Fruit fly (Drosophila melanogaster) whole organism, prepupa: ENCODE measurements around the gene ScsbetaA.

Source experiments
- CG10669 ChIP-seq: fragments of 200-800 bp; sonication (Bioruptor generic); optimal IDR thresholded peaks from 3 replicates; lab custom pipeline; 2018; ENCODE audit warnings: missing biosample characterization, mild to moderate bottlenecking, missing genetic modification characterization, moderate library complexity
- CG11294 ChIP-seq: fragments of 200-800 bp; sonication (Bioruptor generic); IDR thresholded peaks from 2 replicates; pipeline ENCODE4 v1.3.6; 2022; ENCODE audit warnings: missing biosample characterization, missing genetic modification characterization
- CG15336 ChIP-seq: fragments of 200-800 bp; sonication (Bioruptor generic); IDR thresholded peaks from 2 replicates; pipeline ENCODE4 v1.3.6; 2022; ENCODE audit warnings: missing biosample characterization, missing genetic modification characterization
- CG1621 ChIP-seq: fragments of 200-800 bp; sonication (Bioruptor generic); optimal IDR thresholded peaks from 3 replicates; lab custom pipeline; 2018; ENCODE audit warnings: missing biosample characterization, mild to moderate bottlenecking, missing genetic modification characterization
- CG16779 ChIP-seq: fragments of 200-800 bp; sonication (Bioruptor generic); optimal IDR thresholded peaks from 3 replicates; lab custom pipeline; 2017; ENCODE audit warnings: missing biosample characterization, mild to moderate bottlenecking, missing genetic modification characterization
- CG3032 ChIP-seq: fragments of 200-800 bp; optimal IDR thresholded peaks from 2 replicates; lab custom pipeline; 2019; ENCODE audit warnings: missing biosample characterization, mild to moderate bottlenecking, missing genetic modification characterization, moderate library complexity
- CG31627 ChIP-seq: fragments of 200-800 bp; sonication (Bioruptor generic); optimal IDR thresholded peaks from 3 replicates; lab custom pipeline; 2016; ENCODE audit warnings: missing biosample characterization, missing genetic modification characterization
- CG34406 ChIP-seq: fragments of 200-800 bp; sonication (Bioruptor generic); optimal IDR thresholded peaks from 3 replicates; lab custom pipeline; 2016; ENCODE audit warnings: missing biosample characterization, missing genetic modification characterization
- CG3919 ChIP-seq: fragments of 200-800 bp; sonication (Bioruptor generic); optimal IDR thresholded peaks from 3 replicates; lab custom pipeline; 2016; ENCODE audit warnings: missing biosample characterization, missing genetic modification characterization
- CG6163 ChIP-seq: fragments of 200-800 bp; sonication (Bioruptor generic); IDR thresholded peaks from 3 replicates; pipeline ENCODE4 v1.3.6; 2022; ENCODE audit warnings: missing biosample characterization, missing genetic modification characterization
- CG6276 ChIP-seq: fragments of 200-800 bp; sonication (Bioruptor generic); optimal IDR thresholded peaks from 2 replicates; lab custom pipeline; 2017; ENCODE audit warnings: missing biosample characterization, mild to moderate bottlenecking, missing genetic modification characterization
- CG6792 ChIP-seq: fragments of 200-800 bp; sonication (Bioruptor generic); optimal IDR thresholded peaks from 3 replicates; lab custom pipeline; 2016; ENCODE audit warnings: missing biosample characterization, missing genetic modification characterization
- CG6808 ChIP-seq: fragments of 200-800 bp; sonication (Bioruptor generic); optimal IDR thresholded peaks from 3 replicates; lab custom pipeline; 2017; ENCODE audit warnings: missing biosample characterization, missing genetic modification characterization, mild to moderate bottlenecking, moderate library complexity, missing genetic modification reagents
- CG7368 ChIP-seq: fragments of 200-800 bp; sonication (Bioruptor generic); optimal IDR thresholded peaks from 3 replicates; lab custom pipeline; 2016; ENCODE audit warnings: missing biosample characterization, missing genetic modification characterization
- CG8119 ChIP-seq: fragments of 200-800 bp; sonication (Bioruptor generic); IDR thresholded peaks from 3 replicates; pipeline ENCODE4 v1.3.6; 2022; ENCODE audit warnings: missing biosample characterization, missing genetic modification characterization
- CG8319 ChIP-seq: fragments of 200-800 bp; sonication (Bioruptor generic); optimal IDR thresholded peaks from 3 replicates; lab custom pipeline; 2016; ENCODE audit warnings: missing biosample characterization, missing genetic modification characterization
- CG9139 ChIP-seq: fragments of 200-800 bp; sonication (Bioruptor generic); optimal IDR thresholded peaks from 3 replicates; lab custom pipeline; 2017; ENCODE audit warnings: missing biosample characterization, mild to moderate bottlenecking, missing genetic modification characterization
- Eip75B ChIP-seq: fragments of 200-800 bp; sonication (Bioruptor generic); optimal IDR thresholded peaks from 3 replicates; lab custom pipeline; 2016; ENCODE audit warnings: missing biosample characterization, missing genetic modification characterization
- Eip78C ChIP-seq: fragments of 200-800 bp; sonication (Bioruptor generic); peaks from one replicate; lab custom pipeline; 2016; ENCODE audit warnings: missing biosample characterization, missing genetic modification characterization
- Eip93F ChIP-seq: fragments of 200-800 bp; sonication (Bioruptor generic); optimal IDR thresholded peaks from 2 replicates; lab custom pipeline; 2016; ENCODE audit warnings: missing biosample characterization, mild to moderate bottlenecking, missing genetic modification characterization
- Ets96B ChIP-seq: fragments of 200-800 bp; optimal IDR thresholded peaks from 2 replicates; lab custom pipeline; 2019; ENCODE audit warnings: missing biosample characterization, mild to moderate bottlenecking, missing genetic modification characterization, moderate library complexity
- Gug ChIP-seq: fragments of 200-800 bp; sonication (Bioruptor generic); IDR thresholded peaks from 2 replicates; pipeline ENCODE4 v1.3.6; 2022; ENCODE audit warnings: missing biosample characterization, missing genetic modification characterization
- Hr39 ChIP-seq: fragments of 200-800 bp; sonication (Bioruptor generic); optimal IDR thresholded peaks from 2 replicates; lab custom pipeline; 2016; ENCODE audit warnings: missing biosample characterization, missing genetic modification characterization
- Hr4 ChIP-seq: fragments of 200-800 bp; sonication (Bioruptor generic); optimal IDR thresholded peaks from 3 replicates; lab custom pipeline; 2016; ENCODE audit warnings: missing biosample characterization, missing genetic modification characterization
- Lpt ChIP-seq: fragments of 200-800 bp; sonication (Bioruptor generic); optimal IDR thresholded peaks from 3 replicates; lab custom pipeline; 2016; ENCODE audit warnings: missing biosample characterization, missing genetic modification characterization
- Met ChIP-seq: fragments of 200-800 bp; sonication (Bioruptor generic); optimal IDR thresholded peaks from 3 replicates; lab custom pipeline; 2016; ENCODE audit warnings: missing biosample characterization, missing genetic modification characterization
- OdsH ChIP-seq: fragments of 200-800 bp; sonication (Bioruptor generic); optimal IDR thresholded peaks from 3 replicates; lab custom pipeline; 2016; ENCODE audit warnings: missing biosample characterization, missing genetic modification characterization
- Smox ChIP-seq: fragments of 200-800 bp; sonication (Bioruptor generic); optimal IDR thresholded peaks from 3 replicates; lab custom pipeline; 2016; ENCODE audit warnings: missing biosample characterization, missing genetic modification characterization
- Sox14 ChIP-seq: fragments of 200-800 bp; sonication (Bioruptor generic); optimal IDR thresholded peaks from 3 replicates; lab custom pipeline; 2016; ENCODE audit warnings: missing biosample characterization, missing genetic modification characterization
- Sox15 ChIP-seq: fragments of 200-800 bp; sonication (Bioruptor generic); optimal IDR thresholded peaks from 3 replicates; lab custom pipeline; 2016; ENCODE audit warnings: missing biosample characterization, missing genetic modification characterization
- achi ChIP-seq: fragments of 200-800 bp; sonication (Bioruptor generic); optimal IDR thresholded peaks from 3 replicates; lab custom pipeline; 2016; ENCODE audit warnings: missing biosample characterization, missing genetic modification characterization
- acj6 ChIP-seq: fragments of 200-800 bp; sonication (Bioruptor generic); optimal IDR thresholded peaks from 3 replicates; lab custom pipeline; 2016; ENCODE audit warnings: missing biosample characterization, missing genetic modification characterization
- cyc ChIP-seq: fragments of 200-800 bp; sonication (Bioruptor generic); optimal IDR thresholded peaks from 3 replicates; lab custom pipeline; 2016; ENCODE audit warnings: missing biosample characterization, missing genetic modification characterization
- dsx ChIP-seq: fragments of 200-800 bp; optimal IDR thresholded peaks from 3 replicates; lab custom pipeline; 2019; ENCODE audit warnings: missing biosample characterization, mild to moderate bottlenecking, missing genetic modification characterization, moderate library complexity; ENCODE audit not compliant: poor library complexity, severe bottlenecking
- eg ChIP-seq: fragments of 200-800 bp; sonication (Bioruptor generic); IDR thresholded peaks from 3 replicates; pipeline ENCODE4 v1.3.6; 2022; ENCODE audit warnings: missing biosample characterization, missing genetic modification characterization
- esn ChIP-seq: fragments of 200-800 bp; sonication (Bioruptor generic); optimal IDR thresholded peaks from 2 replicates; lab custom pipeline; 2016; ENCODE audit warnings: missing biosample characterization, mild to moderate bottlenecking, missing genetic modification characterization, moderate library complexity
- lz ChIP-seq: fragments of 200-800 bp; sonication (Bioruptor generic); optimal IDR thresholded peaks from 3 replicates; lab custom pipeline; 2016; ENCODE audit warnings: missing biosample characterization, missing genetic modification characterization
- net ChIP-seq: fragments of 200-800 bp; sonication (Bioruptor generic); optimal IDR thresholded peaks from 3 replicates; lab custom pipeline; 2016; ENCODE audit warnings: missing biosample characterization, missing genetic modification characterization
- pdm3 ChIP-seq: fragments of 200-800 bp; sonication (Bioruptor generic); optimal IDR thresholded peaks from 3 replicates; lab custom pipeline; 2016; ENCODE audit warnings: missing biosample characterization, missing genetic modification characterization
- salr ChIP-seq, 2 experiments: fragments of 200-800 bp; sonication (Bioruptor generic); optimal IDR thresholded peaks; 3 replicates each; lab custom pipeline; 2016 to 2018; ENCODE audit warnings: missing biosample characterization in 2 of 2, missing genetic modification characterization in 2 of 2, mild to moderate bottlenecking in 1 of 2
- svp ChIP-seq: fragments of 200-800 bp; sonication (Bioruptor generic); peaks from one replicate; lab custom pipeline; 2016; ENCODE audit warnings: missing biosample characterization, missing genetic modification characterization
- topi ChIP-seq: fragments of 200-800 bp; sonication (Bioruptor generic); optimal IDR thresholded peaks from 3 replicates; lab custom pipeline; 2016; ENCODE audit warnings: missing biosample characterization, missing genetic modification characterization
- vri ChIP-seq: fragments of 200-800 bp; sonication (Bioruptor generic); optimal IDR thresholded peaks from 3 replicates; lab custom pipeline; 2016; ENCODE audit warnings: missing biosample characterization, mild to moderate bottlenecking, missing genetic modification characterization

The ScsbetaA gene

dm6 chr3R:8930165-8931063, 8.1 kb upstream of the ScsbetaA start:
- TF ChIP-seq CG11294 (GFP tag; lab: Robert Waterston, UW) (no peak), acj6 (GFP tag; lab: Kevin White, UChicago) (peak; percentile 27), eg (GFP tag; lab: Robert Waterston, UW) (0 out of 3 replicates have a peak, but pooled peaks have one; percentile 26), lz (GFP tag; lab: Kevin White, UChicago) (peak; percentile 37), CG15336 (GFP tag; lab: Robert Waterston, UW) (0 out of 2 replicates have a peak, but pooled peaks have one; percentile 19), CG8119 (GFP tag; lab: Robert Waterston, UW) (0 out of 3 replicates have a peak, but pooled peaks have one; percentile 28), CG1621 (tag; lab: Kevin White, UChicago) (no peak), vri (peak; percentile 6), Gug (GFP tag; lab: Robert Waterston, UW) (no peak), CG8319 (GFP tag; lab: Kevin White, UChicago) (no peak), Hr4 (GFP tag; lab: Kevin White, UChicago) (peak; percentile 26), CG6163 (GFP tag; lab: Robert Waterston, UW) (0 out of 3 replicates have a peak, but pooled peaks have one; percentile 19), CG3919 (GFP tag; lab: Kevin White, UChicago) (peak; percentile 6), CG7368 (no peak), Lpt (no peak), CG6276 (GFP tag; lab: Kevin White, UChicago) (no peak), dsx (GFP tag; lab: Kevin White, UChicago) (peak; percentile 13), CG3032 (tag; lab: Kevin White, UChicago) (peak; percentile 43), OdsH (peak; percentile 14), CG10669 (GFP tag; lab: Kevin White, UChicago) (peak; percentile 24), CG6808 (GFP tag; lab: Kevin White, UChicago) (peak; percentile 9), Smox (no peak), Sox15 (GFP tag; lab: Kevin White, UChicago) (no peak), topi (peak; percentile 35), Met (GFP tag; lab: Kevin White, UChicago) (peak; percentile 52), Eip78C (GFP tag; lab: Kevin White, UChicago) (peak; percentile 86), esn (peak; percentile 21), Hr39 (GFP tag; lab: Kevin White, UChicago) (peak; percentile 44), svp (GFP tag; lab: Kevin White, UChicago) (peak; percentile 72), Ets96B (peak; percentile 41), CG31627 (peak; percentile 39), CG6792 (GFP tag; lab: Kevin White, UChicago) (peak; percentile 25), Sox14 (GFP tag; lab: Kevin White, UChicago) (peak; percentile 5), cyc (GFP tag; lab: Kevin White, UChicago) (peak; percentile 15), CG9139 (peak; percentile 12), salr (GFP tag; optimal IDR thresholded peaks at IDR 0.05; lab: Kevin White, UChicago) (no peak), net (peak; percentile 25), achi (GFP tag; lab: Kevin White, UChicago) (peak; percentile 39), pdm3 (peak; percentile 39), Eip75B (GFP tag; lab: Kevin White, UChicago) (peak; percentile 31)

- no peak for TF ChIP-seq Hr4 (GFP tag; lab: Kevin White, UChicago)
- TF ChIP-seq CG34406 (GFP tag; lab: Kevin White, UChicago) = no peak
- TF ChIP-seq net = no peak
- no peak for TF ChIP-seq CG16779
- no peak for TF ChIP-seq esn
- no peak for TF ChIP-seq Hr39 (GFP tag; lab: Kevin White, UChicago)
- no peak for TF ChIP-seq vri
- no peak for TF ChIP-seq CG6792 (GFP tag; lab: Kevin White, UChicago)
- no peak for TF ChIP-seq CG8319 (GFP tag; lab: Kevin White, UChicago)
- TF ChIP-seq Eip93F (GFP tag; lab: Kevin White, UChicago) = no peak
- no peak for TF ChIP-seq Eip75B (GFP tag; lab: Kevin White, UChicago)
Observed at dm6 chr3R:8931064-8931419, 7.5 kb upstream of the ScsbetaA start.
